Fruit fly (Drosophila melanogaster) whole organism, embryonic: ENCODE data around the gene Mybbp1A.
A peak's percentile ranks its signal among the peaks of the same experiment; 100 is the strongest.

Source experiments
- CG10147 ChIP-seq: fragments of 200-800 bp; sonication (Bioruptor generic); optimal IDR thresholded peaks from 2 replicates; lab custom pipeline; 2019; ENCODE audit warnings: missing biosample characterization, mild to moderate bottlenecking, missing genetic modification characterization, moderate library complexity
- CG10654 ChIP-seq: fragments of 200-800 bp; sonication (Bioruptor generic); optimal IDR thresholded peaks from 2 replicates; lab custom pipeline; 2016; ENCODE audit warnings: missing biosample characterization, missing genetic modification characterization
- CG14710 ChIP-seq: fragments of 200-800 bp; sonication (Bioruptor generic); optimal IDR thresholded peaks from 3 replicates; lab custom pipeline; 2019; ENCODE audit warnings: missing biosample characterization, mild to moderate bottlenecking, missing genetic modification characterization, moderate library complexity
- CG17829 ChIP-seq: fragments of 200-800 bp; optimal IDR thresholded peaks from 2 replicates; lab custom pipeline; 2019; ENCODE audit warnings: missing biosample characterization, mild to moderate bottlenecking, missing genetic modification characterization, moderate library complexity
- CG18262 ChIP-seq: fragments of 200-800 bp; optimal IDR thresholded peaks from 3 replicates; lab custom pipeline; 2019; ENCODE audit warnings: missing biosample characterization, mild to moderate bottlenecking, missing genetic modification characterization, moderate library complexity
- CG2199 ChIP-seq: fragments of 200-800 bp; sonication (Bioruptor generic); IDR thresholded peaks from 3 replicates; pipeline ENCODE4 v1.3.6; 2022; ENCODE audit warnings: missing biosample characterization, missing genetic modification characterization
- CG34224 ChIP-seq: fragments of 200-800 bp; sonication (Bioruptor generic); IDR thresholded peaks from 3 replicates; pipeline ENCODE4 v1.3.6; 2022; ENCODE audit warnings: missing biosample characterization, missing genetic modification characterization; ENCODE audit not compliant: partially characterized antibody
- CG4282 ChIP-seq: fragments of 200-800 bp; sonication (Bioruptor generic); optimal IDR thresholded peaks from 2 replicates; lab custom pipeline; 2016; ENCODE audit warnings: missing biosample characterization, missing genetic modification characterization
- CG4360 ChIP-seq: fragments of 200-800 bp; sonication (Bioruptor generic); IDR thresholded peaks from 2 replicates; pipeline ENCODE4 v1.3.6; 2022; ENCODE audit warnings: missing biosample characterization, missing genetic modification characterization
- CG6791 ChIP-seq: fragments of 200-800 bp; sonication (Bioruptor generic); IDR thresholded peaks from 3 replicates; pipeline ENCODE4 v1.3.6; 2022; ENCODE audit warnings: missing biosample characterization, missing genetic modification characterization; ENCODE audit not compliant: partially characterized antibody
- CG6854 ChIP-seq: fragments of 200-800 bp; sonication (Bioruptor generic); optimal IDR thresholded peaks from 3 replicates; lab custom pipeline; 2017; ENCODE audit warnings: missing biosample characterization, mild to moderate bottlenecking, missing genetic modification characterization
- CG7963 ChIP-seq: fragments of 200-800 bp; sonication (Bioruptor generic); IDR thresholded peaks from 3 replicates; pipeline ENCODE4 v1.3.6; 2022; ENCODE audit warnings: missing biosample characterization, missing genetic modification characterization; ENCODE audit not compliant: partially characterized antibody
- D19B ChIP-seq: fragments of 200-800 bp; sonication (Bioruptor generic); optimal IDR thresholded peaks from 2 replicates; lab custom pipeline; 2017; ENCODE audit warnings: missing biosample characterization, mild to moderate bottlenecking, missing genetic modification characterization
- Dll ChIP-seq: fragments of 200-800 bp; sonication (Bioruptor generic); IDR thresholded peaks from 4 replicates; pipeline ENCODE4 v1.3.6; 2022; ENCODE audit warnings: missing biosample characterization, missing genetic modification characterization; ENCODE audit not compliant: partially characterized antibody
- Drgx ChIP-seq: fragments of 200-800 bp; sonication (Bioruptor generic); IDR thresholded peaks from 2 replicates; pipeline ENCODE4 v1.3.6; 2022; ENCODE audit warnings: missing biosample characterization, missing genetic modification characterization
- E2f2 ChIP-seq: fragments of 200-800 bp; sonication (Bioruptor generic); IDR thresholded peaks from 2 replicates; pipeline ENCODE4 v1.3.6; 2022; ENCODE audit warnings: missing biosample characterization, missing genetic modification characterization
- Eip74EF ChIP-seq, 2 experiments: fragments of 200-800 bp in 1 of 2; fragments of >200 bp in 1 of 2; sonication (Bioruptor generic) in 1 of 2; optimal IDR thresholded peaks; 2 replicates each; lab custom pipeline; 2017 to 2019; ENCODE audit warnings: missing biosample characterization in 2 of 2, missing genetic modification characterization in 2 of 2, mild to moderate bottlenecking in 1 of 2, moderate library complexity in 1 of 2
- Fer3 ChIP-seq: fragments of 200-800 bp; sonication (Bioruptor generic); optimal IDR thresholded peaks from 2 replicates; lab custom pipeline; 2018; ENCODE audit warnings: missing biosample characterization, mild to moderate bottlenecking, missing genetic modification characterization, moderate library complexity
- GATAe ChIP-seq: fragments of 200-800 bp; sonication (Bioruptor generic); conservative IDR thresholded peaks from 2 replicates; pipeline ENCODE4 v1.3.6; 2022; ENCODE audit warnings: missing biosample characterization, missing genetic modification characterization
- MBD-R2 ChIP-seq: fragments of 200-800 bp; sonication (Bioruptor generic); IDR thresholded peaks from 2 replicates; pipeline ENCODE4 v1.3.6; 2022; ENCODE audit warnings: missing biosample characterization, missing genetic modification characterization
- Max ChIP-seq: fragments of 200-800 bp; sonication (Bioruptor generic); optimal IDR thresholded peaks from 2 replicates; lab custom pipeline; 2016; ENCODE audit warnings: missing biosample characterization, mild to moderate bottlenecking, missing genetic modification characterization
- NC2β ChIP-seq: fragments of 200-800 bp; sonication (Bioruptor generic); optimal IDR thresholded peaks from 2 replicates; lab custom pipeline; 2016; ENCODE audit warnings: missing biosample characterization, missing genetic modification characterization
- Nf-YA ChIP-seq: fragments of 200-800 bp; sonication (Bioruptor generic); IDR thresholded peaks from 2 replicates; pipeline ENCODE4 v1.3.6; 2022; ENCODE audit warnings: missing biosample characterization, missing genetic modification characterization
- NfI ChIP-seq: fragments of 200-800 bp; sonication (Bioruptor generic); optimal IDR thresholded peaks from 3 replicates; lab custom pipeline; 2018; ENCODE audit warnings: missing biosample characterization, mild to moderate bottlenecking, missing genetic modification characterization, moderate library complexity
- Oli ChIP-seq: fragments of 200-800 bp; sonication (Bioruptor generic); optimal IDR thresholded peaks from 2 replicates; lab custom pipeline; 2018; ENCODE audit warnings: missing biosample characterization, mild to moderate bottlenecking, missing genetic modification characterization, moderate library complexity
- Opbp ChIP-seq: fragments of 200-800 bp; sonication (Bioruptor generic); IDR thresholded peaks from 3 replicates; pipeline ENCODE4 v1.3.6; 2022; ENCODE audit warnings: missing biosample characterization, missing genetic modification characterization; ENCODE audit not compliant: partially characterized antibody
- Ptx1 ChIP-seq: fragments of 200-800 bp; sonication (Bioruptor generic); IDR thresholded peaks from 2 replicates; pipeline ENCODE4 v1.3.6; 2022; ENCODE audit warnings: missing biosample characterization, missing genetic modification characterization
- amos ChIP-seq: fragments of 200-800 bp; sonication (Bioruptor generic); IDR thresholded peaks from 2 replicates; pipeline ENCODE4 v1.3.6; 2022; ENCODE audit warnings: missing biosample characterization, missing genetic modification characterization; ENCODE audit not compliant: partially characterized antibody
- ara ChIP-seq: fragments of 200-800 bp; sonication (Bioruptor generic); IDR thresholded peaks from 2 replicates; pipeline ENCODE4 v1.3.6; 2022; ENCODE audit warnings: missing biosample characterization, missing genetic modification characterization
- az2 ChIP-seq: fragments of 200-800 bp; sonication (Bioruptor generic); optimal IDR thresholded peaks from 3 replicates; lab custom pipeline; 2016; ENCODE audit warnings: missing biosample characterization, missing genetic modification characterization
- bab2 ChIP-seq: fragments of 200-800 bp; sonication (Bioruptor generic); optimal IDR thresholded peaks from 2 replicates; lab custom pipeline; 2016; ENCODE audit warnings: missing biosample characterization, missing genetic modification characterization
- caup ChIP-seq: fragments of 200-800 bp; sonication (Bioruptor generic); optimal IDR thresholded peaks from 3 replicates; lab custom pipeline; 2017; ENCODE audit warnings: missing biosample characterization, mild to moderate bottlenecking, missing genetic modification characterization, moderate library complexity; ENCODE audit not compliant: severe bottlenecking
- esg ChIP-seq: fragments of 200-800 bp; sonication (Bioruptor generic); conservative IDR thresholded peaks from 2 replicates; pipeline ENCODE4 v1.3.6; 2022; ENCODE audit warnings: missing biosample characterization, missing genetic modification characterization
- gcm2 ChIP-seq: fragments of 200-800 bp; sonication (Bioruptor generic); optimal IDR thresholded peaks from 2 replicates; lab custom pipeline; 2016; ENCODE audit warnings: missing biosample characterization, missing genetic modification characterization
- grau ChIP-seq: fragments of 200-800 bp; optimal IDR thresholded peaks from 3 replicates; lab custom pipeline; 2019; ENCODE audit warnings: missing biosample characterization, mild to moderate bottlenecking, missing genetic modification characterization, moderate library complexity
- ind ChIP-seq: fragments of 200-800 bp; sonication (Bioruptor generic); optimal IDR thresholded peaks from 3 replicates; lab custom pipeline; 2016; ENCODE audit warnings: missing biosample characterization, missing genetic modification characterization
- inv ChIP-seq: fragments of 200-800 bp; sonication (Bioruptor generic); IDR thresholded peaks from 2 replicates; pipeline ENCODE4 v1.3.6; 2022; ENCODE audit warnings: missing biosample characterization, missing genetic modification characterization; ENCODE audit not compliant: partially characterized antibody
- jumu ChIP-seq: fragments of 200-800 bp; sonication (Bioruptor generic); optimal IDR thresholded peaks from 3 replicates; lab custom pipeline; 2016; ENCODE audit warnings: missing biosample characterization, missing genetic modification characterization
- kay ChIP-seq: fragments of 200-800 bp; sonication (Bioruptor generic); optimal IDR thresholded peaks from 2 replicates; lab custom pipeline; 2016; ENCODE audit warnings: missing biosample characterization, missing genetic modification characterization
- mld ChIP-seq: fragments of 200-800 bp; sonication (Bioruptor generic); IDR thresholded peaks from 3 replicates; pipeline ENCODE4 v1.3.6; 2022; ENCODE audit warnings: missing biosample characterization, missing genetic modification characterization; ENCODE audit not compliant: partially characterized antibody
- nom ChIP-seq: fragments of 200-800 bp; sonication (Bioruptor generic); optimal IDR thresholded peaks from 2 replicates; lab custom pipeline; 2017; ENCODE audit warnings: missing biosample characterization, missing genetic modification characterization, mild to moderate bottlenecking, moderate library complexity, missing genetic modification reagents
- p53 ChIP-seq: fragments of 200-800 bp; sonication (Bioruptor generic); optimal IDR thresholded peaks from 2 replicates; lab custom pipeline; 2016; ENCODE audit warnings: missing biosample characterization, missing genetic modification characterization
- ro ChIP-seq: fragments of 200-800 bp; sonication (Bioruptor generic); IDR thresholded peaks from 2 replicates; pipeline ENCODE4 v1.3.6; 2022; ENCODE audit warnings: missing biosample characterization, missing genetic modification characterization
- sc ChIP-seq, 3 experiments: fragments of >200 bp in 2 of 3; fragments of 200-800 bp in 1 of 3; sonication (Bioruptor generic) in 1 of 3; optimal IDR thresholded peaks; 2 replicates in 2 of 3; 3 replicates in 1 of 3; lab custom pipeline; 2017; ENCODE audit warnings: mild to moderate bottlenecking in 1 of 3, missing biosample characterization in 1 of 3, missing genetic modification characterization in 1 of 3, missing genetic modification reagents in 1 of 3
- sd ChIP-seq: fragments of 200-800 bp; sonication (Bioruptor generic); optimal IDR thresholded peaks from 3 replicates; lab custom pipeline; 2018; ENCODE audit warnings: missing biosample characterization, mild to moderate bottlenecking, missing genetic modification characterization, moderate library complexity
- shn ChIP-seq: fragments of 200-800 bp; sonication (Bioruptor generic); optimal IDR thresholded peaks from 3 replicates; lab custom pipeline; 2016; ENCODE audit warnings: missing biosample characterization, missing genetic modification characterization
- slp2 ChIP-seq: fragments of 200-800 bp; sonication (Bioruptor generic); optimal IDR thresholded peaks from 2 replicates; lab custom pipeline; 2016; ENCODE audit warnings: missing biosample characterization, missing genetic modification characterization
- sug ChIP-seq: fragments of 200-800 bp; optimal IDR thresholded peaks from 2 replicates; lab custom pipeline; 2019; ENCODE audit warnings: missing biosample characterization, mild to moderate bottlenecking, missing genetic modification characterization, moderate library complexity
- tna ChIP-seq: fragments of 200-800 bp; sonication (Bioruptor generic); IDR thresholded peaks from 2 replicates; pipeline ENCODE4 v1.3.6; 2022; ENCODE audit warnings: missing biosample characterization, missing genetic modification characterization; ENCODE audit not compliant: partially characterized antibody

Gene Mybbp1A

DNA sequence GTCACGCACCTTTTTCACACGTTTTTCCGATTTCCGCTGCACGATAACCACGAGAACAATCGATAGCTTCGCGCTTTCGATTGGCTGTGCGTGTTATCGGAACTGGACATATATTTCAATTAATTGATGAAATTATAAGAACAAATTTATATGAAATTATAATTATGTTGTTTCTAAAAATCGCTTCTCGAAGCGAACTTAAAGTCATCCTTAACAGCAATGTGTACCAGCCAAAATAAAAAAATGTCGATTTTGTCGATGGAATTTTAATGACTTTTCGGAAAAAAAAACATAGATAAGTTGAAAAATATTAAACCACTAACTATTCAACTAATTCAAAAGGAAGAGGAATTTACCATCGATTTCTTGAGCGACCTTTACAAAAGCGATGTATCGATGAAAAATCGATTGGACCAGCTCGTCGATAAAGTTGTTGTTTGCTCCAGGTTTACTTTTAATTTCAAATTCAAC, 4.4 kb upstream of the Mybbp1A start, which contains the start of the genes CG13364 and Hinfp (continued):
- TF ChIP-seq inv (GFP tag; lab: Robert Waterston, UW) = peak; percentile 61
- no peak for TF ChIP-seq bab2
- no peak for TF ChIP-seq Ptx1 (GFP tag; lab: Robert Waterston, UW)
- no peak for TF ChIP-seq Oli (tag; lab: Kevin White, UChicago)
- TF ChIP-seq CG6854 (GFP tag; lab: Kevin White, UChicago) = no peak
- TF ChIP-seq CG4282 (GFP tag; lab: Kevin White, UChicago) = no peak
- no peak for TF ChIP-seq kay (GFP tag; lab: Kevin White, UChicago)
- TF ChIP-seq D19B (GFP tag; lab: Kevin White, UChicago) = no peak
- peak; percentile 26; the same call in 1 of the 2 replicates for TF ChIP-seq MBD-R2 (GFP tag; lab: Robert Waterston, UW)
- TF ChIP-seq NC2β (GFP tag; lab: Kevin White, UChicago) = no peak
- TF ChIP-seq Fer3 (tag; lab: Kevin White, UChicago) = no peak
- TF ChIP-seq Nf-YA = no peak
- no peak for TF ChIP-seq jumu (GFP tag; lab: Kevin White, UChicago)
- TF ChIP-seq GATAe (GFP tag; lab: Robert Waterston, UW) = no peak
- peak; percentile 33 for TF ChIP-seq sug (tag; lab: Kevin White, UChicago)
- TF ChIP-seq NfI (GFP tag; lab: Kevin White, UChicago) = no peak
- TF ChIP-seq Max (GFP tag; lab: Kevin White, UChicago) = peak; percentile 44
- TF ChIP-seq E2f2 (GFP tag; lab: Robert Waterston, UW) = peak; percentile 11; the same call in 1 of the 2 replicates
- TF ChIP-seq nom (GFP tag; lab: Kevin White, UChicago) = peak; percentile 31
- no peak for TF ChIP-seq Drgx (GFP tag; lab: Robert Waterston, UW)
- peak; percentile 67 for TF ChIP-seq amos (GFP tag; lab: Robert Waterston, UW)
- TF ChIP-seq slp2 (GFP tag; lab: Kevin White, UChicago) = no peak
- no peak for TF ChIP-seq caup
- TF ChIP-seq esg (GFP tag; lab: Robert Waterston, UW) = no peak
- TF ChIP-seq ara (GFP tag; lab: Robert Waterston, UW) = no peak
- no peak for TF ChIP-seq CG10654 (GFP tag; lab: Kevin White, UChicago)
- no peak for TF ChIP-seq p53
- no peak for TF ChIP-seq az2
- TF ChIP-seq ind (GFP tag; lab: Kevin White, UChicago) = no peak
- TF ChIP-seq CG10147 (GFP tag; lab: Kevin White, UChicago) = no peak
- peak; percentile 69; the same call in 2 of the 3 replicates for TF ChIP-seq mld (GFP tag; lab: Robert Waterston, UW)
- no peak for TF ChIP-seq CG2199 (GFP tag; lab: Robert Waterston, UW)
- TF ChIP-seq gcm2 (GFP tag; lab: Kevin White, UChicago) = no peak
- TF ChIP-seq CG18262 = peak; percentile 20
- TF ChIP-seq Eip74EF (GFP tag; optimal IDR thresholded peaks at IDR 0.05; lab: Kevin White, UChicago) = no peak
- peak; percentile 84 for TF ChIP-seq Dll (GFP tag; lab: Robert Waterston, UW)
- TF ChIP-seq CG14710 (tag; lab: Kevin White, UChicago) = peak; percentile 50
- TF ChIP-seq sc (optimal IDR thresholded peaks at IDR 0.05; lab: Kevin White, UChicago) = no peak
- TF ChIP-seq sc (GFP tag; optimal IDR thresholded peaks at IDR 0.05; lab: Kevin White, UChicago) = no peak
- peak; percentile 3 for TF ChIP-seq grau (tag; lab: Kevin White, UChicago)
- peak; percentile 88 for TF ChIP-seq tna (GFP tag; lab: Robert Waterston, UW)
- peak; percentile 66 for TF ChIP-seq CG7963 (GFP tag; lab: Robert Waterston, UW)
- TF ChIP-seq shn (GFP tag; lab: Kevin White, UChicago) = no peak
- TF ChIP-seq CG34224 (GFP tag; lab: Robert Waterston, UW) = peak; percentile 79
- peak; percentile 13; the same call in 1 of the 2 replicates for TF ChIP-seq CG4360 (GFP tag; lab: Robert Waterston, UW)
- peak; percentile 54 for TF ChIP-seq CG17829 (tag; lab: Kevin White, UChicago)
- peak; percentile 86 for TF ChIP-seq CG6791 (GFP tag; lab: Robert Waterston, UW)
- peak; percentile 66; the same call in 2 of the 3 replicates for TF ChIP-seq Opbp (GFP tag; lab: Robert Waterston, UW)
- TF ChIP-seq ro (GFP tag; lab: Robert Waterston, UW) = no peak
- peak; percentile 23 for TF ChIP-seq sd
